Worm (Caenorhabditis elegans): ENCODE measurements around the gene D2096.11.
A peak's percentile ranks its signal among the peaks of the same experiment; 100 is the strongest.

D2096.11 gene

ce11 chrIV:8377501-8377900 lies 16.5 kb downstream of the D2096.11 start, which contains the start of gene D2096.7:
TSS of gene D2096.7 (minus strand) at chrIV:8377630.
- TF ChIP-seq ztf-11 (tag; optimal IDR thresholded peaks at IDR 0.05): no peak
- no peak for TF ChIP-seq unc-39 (tag; optimal IDR thresholded peaks at IDR 0.05)
- no peak for TF ChIP-seq lin-39 (tag; optimal IDR thresholded peaks at IDR 0.05)
- TF ChIP-seq crh-2 (tag; optimal IDR thresholded peaks at IDR 0.05): peak; percentile 20
- no peak for TF ChIP-seq C34F6.9 (tag; optimal IDR thresholded peaks at IDR 0.05)
- TF ChIP-seq Y55F3AM.14 (GFP tag; optimal IDR thresholded peaks at IDR 0.05): peak; percentile 3

- TF ChIP-seq mdl-1 (tag; optimal IDR thresholded peaks at IDR 0.05) (no peak), crh-2 (tag; optimal IDR thresholded peaks at IDR 0.05) (peak; percentile 46), fos-1 (tag; optimal IDR thresholded peaks at IDR 0.05) (peak; percentile 43), sem-4 (tag; optimal IDR thresholded peaks at IDR 0.05) (no peak), nhr-11 (tag; optimal IDR thresholded peaks at IDR 0.05) (no peak), nhr-21 (tag; optimal IDR thresholded peaks at IDR 0.05) (no peak), ceh-16 (tag; optimal IDR thresholded peaks at IDR 0.05) (no peak), unc-55 (GFP tag; optimal IDR thresholded peaks at IDR 0.05) (peak; percentile 41), lin-13 (GFP tag; optimal IDR thresholded peaks at IDR 0.05) (no peak), nhr-129 (tag; optimal IDR thresholded peaks at IDR 0.05) (peak; percentile 81), C34F6.9 (tag; optimal IDR thresholded peaks at IDR 0.05) (peak; percentile 84)
Observed at ce11 chrIV:8376923-8377322, 17.1 kb downstream of the D2096.11 start.

- no peak for TF ChIP-seq ZK546.5 (tag; optimal IDR thresholded peaks at IDR 0.05)
- TF ChIP-seq nhr-237 (tag; optimal IDR thresholded peaks at IDR 0.05): no peak
- peak; percentile 43 for TF ChIP-seq zag-1 (tag; optimal IDR thresholded peaks at IDR 0.05)
- TF ChIP-seq nhr-77 (tag; optimal IDR thresholded peaks at IDR 0.05): no peak
- TF ChIP-seq mbf-1 (tag; optimal IDR thresholded peaks at IDR 0.05): no peak
- no peak for TF ChIP-seq nhr-23 (tag; optimal IDR thresholded peaks at IDR 0.05)
- no peak for TF ChIP-seq ztf-11 (tag; optimal IDR thresholded peaks at IDR 0.05)
- TF ChIP-seq nhr-129 (tag; optimal IDR thresholded peaks at IDR 0.05): peak; percentile 96
- peak; percentile 59 for TF ChIP-seq egl-27 (tag; optimal IDR thresholded peaks at IDR 0.05)
- no peak for TF ChIP-seq lin-39 (tag; optimal IDR thresholded peaks at IDR 0.05)
- TF ChIP-seq F13H6.1 (tag; optimal IDR thresholded peaks at IDR 0.05): peak; percentile 74
- no peak for TF ChIP-seq unc-39 (tag; optimal IDR thresholded peaks at IDR 0.05)
- TF ChIP-seq C34F6.9 (tag; optimal IDR thresholded peaks at IDR 0.05): peak; percentile 84
- no peak for TF ChIP-seq unc-62 (GFP tag; optimal IDR thresholded peaks at IDR 0.05)
- peak; percentile 82 for TF ChIP-seq lin-13 (GFP tag; optimal IDR thresholded peaks at IDR 0.05)
- TF ChIP-seq gmeb-1 (tag; optimal IDR thresholded peaks at IDR 0.05): peak; percentile 71
- TF ChIP-seq mdl-1 (tag; optimal IDR thresholded peaks at IDR 0.05): no peak
- peak; percentile 74 for TF ChIP-seq ztf-4 (tag; optimal IDR thresholded peaks at IDR 0.05)
- TF ChIP-seq elt-1 (tag; optimal IDR thresholded peaks at IDR 0.05): no peak
- peak; percentile 21 for TF ChIP-seq sem-4 (tag; optimal IDR thresholded peaks at IDR 0.05)
- TF ChIP-seq Y55F3AM.14 (GFP tag; optimal IDR thresholded peaks at IDR 0.05): peak; percentile 68
- TF ChIP-seq fos-1 (tag; optimal IDR thresholded peaks at IDR 0.05): peak; percentile 72
- TF ChIP-seq R02D3.7 (tag; optimal IDR thresholded peaks at IDR 0.05): peak; percentile 15
- peak; percentile 44 for TF ChIP-seq lin-11 (tag; optimal IDR thresholded peaks at IDR 0.05)
- TF ChIP-seq nhr-25 (tag; optimal IDR thresholded peaks at IDR 0.05): no peak
- TF ChIP-seq snpc-4 (tag; optimal IDR thresholded peaks at IDR 0.05): peak; percentile 71
- no peak for TF ChIP-seq nhr-11 (tag; optimal IDR thresholded peaks at IDR 0.05)
- no peak for TF ChIP-seq alr-1 (tag; optimal IDR thresholded peaks at IDR 0.05)
- peak; percentile 32 for TF ChIP-seq mab-5 (tag; optimal IDR thresholded peaks at IDR 0.05)
- TF ChIP-seq dmd-4 (tag; optimal IDR thresholded peaks at IDR 0.05): no peak
- TF ChIP-seq nhr-12 (tag; optimal IDR thresholded peaks at IDR 0.05): no peak
- peak; percentile 89 for TF ChIP-seq sma-9 (GFP tag; optimal IDR thresholded peaks at IDR 0.05)
- TF ChIP-seq sma-9 (tag; optimal IDR thresholded peaks at IDR 0.05): no peak
- no peak for TF ChIP-seq ceh-82 (tag; optimal IDR thresholded peaks at IDR 0.05)
- peak; percentile 85 for TF ChIP-seq crh-2 (tag; optimal IDR thresholded peaks at IDR 0.05)
- no peak for TF ChIP-seq peb-1 (tag; optimal IDR thresholded peaks at IDR 0.05)
- TF ChIP-seq unc-55 (GFP tag; optimal IDR thresholded peaks at IDR 0.05): no peak
- TF ChIP-seq nhr-21 (tag; optimal IDR thresholded peaks at IDR 0.05): peak; percentile 66
- TF ChIP-seq nhr-6 (tag; optimal IDR thresholded peaks at IDR 0.05): peak; percentile 74
- peak; percentile 81 for TF ChIP-seq sma-3 (GFP tag; optimal IDR thresholded peaks at IDR 0.05)
- TF ChIP-seq ztf-1 (GFP tag; conservative IDR thresholded peaks at IDR 0.05): no peak
- no peak for TF ChIP-seq blmp-1 (tag; optimal IDR thresholded peaks at IDR 0.05; ENCODE audit: insufficient read depth)
- peak; percentile 9 for TF ChIP-seq ceh-16 (tag; optimal IDR thresholded peaks at IDR 0.05)
- no peak for TF ChIP-seq aly-2 (tag; optimal IDR thresholded peaks at IDR 0.05)
- no peak for TF ChIP-seq elt-3 (tag; optimal IDR thresholded peaks at IDR 0.05)
- peak; percentile 54 to 82 for TF ChIP-seq lsy-2 (tag; optimal IDR thresholded peaks at IDR 0.05)
- no peak for TF ChIP-seq nhr-10 (tag; optimal IDR thresholded peaks at IDR 0.05)
- TF ChIP-seq ama-1 (optimal IDR thresholded peaks at IDR 0.05): no peak
- TF ChIP-seq skn-1 (tag; optimal IDR thresholded peaks at IDR 0.05): no peak
Observed at ce11 chrIV:8375381-8375780, 18.6 kb downstream of the D2096.11 start.

All from whole organism, L2 larva.